Fruit fly (Drosophila melanogaster) whole organism, embryonic: ENCODE results near the gene CG18132.
A peak's percentile ranks its signal among the peaks of the same experiment; 100 is the strongest.

Experiments used
- CG17802 ChIP-seq: fragments of 200-800 bp; sonication (Bioruptor generic); optimal IDR thresholded peaks from 2 replicates; lab custom pipeline; 2018; ENCODE audit warnings: missing biosample characterization, mild to moderate bottlenecking, missing genetic modification characterization, moderate library complexity
- Scr ChIP-seq: fragments of 200-800 bp; sonication (Bioruptor generic); IDR thresholded peaks from 2 replicates; pipeline ENCODE4 v1.3.6; 2022; ENCODE audit warnings: missing biosample characterization, missing genetic modification characterization; ENCODE audit not compliant: partially characterized antibody
- dati ChIP-seq: fragments of 200-800 bp; sonication (Bioruptor generic); IDR thresholded peaks from 2 replicates; pipeline ENCODE4 v1.3.6; 2022; ENCODE audit warnings: missing biosample characterization, missing genetic modification characterization
- lab ChIP-seq: fragments of 200-800 bp; sonication (Bioruptor generic); optimal IDR thresholded peaks from 3 replicates; lab custom pipeline; 2017; ENCODE audit warnings: missing biosample characterization, missing genetic modification characterization, mild to moderate bottlenecking, moderate library complexity, missing genetic modification reagents
- nerfin-2 ChIP-seq: fragments of 200-800 bp; sonication (Bioruptor generic); IDR thresholded peaks from 2 replicates; pipeline ENCODE4 v1.3.6; 2022; ENCODE audit warnings: missing biosample characterization, missing genetic modification characterization; ENCODE audit not compliant: partially characterized antibody
- psq ChIP-seq: fragments of 200-800 bp; sonication (Bioruptor generic); optimal IDR thresholded peaks from 2 replicates; lab custom pipeline; 2017; ENCODE audit warnings: missing biosample characterization, missing genetic modification characterization
- schlank ChIP-seq: fragments of 200-800 bp; sonication (Bioruptor generic); optimal IDR thresholded peaks from 2 replicates; lab custom pipeline; 2018; ENCODE audit warnings: missing biosample characterization, mild to moderate bottlenecking, missing genetic modification characterization
- tio ChIP-seq: fragments of 200-800 bp; sonication (Bioruptor generic); optimal IDR thresholded peaks from 2 replicates; lab custom pipeline; 2017; ENCODE audit warnings: missing biosample characterization, missing genetic modification characterization, inconsistent platforms
- wek ChIP-seq: fragments of 200-800 bp; sonication (Bioruptor generic); optimal IDR thresholded peaks from 3 replicates; lab custom pipeline; 2018; ENCODE audit warnings: missing biosample characterization, mild to moderate bottlenecking, missing genetic modification characterization, moderate library complexity

- TF ChIP-seq nerfin-2 (GFP tag; lab: Robert Waterston, UW) (no peak), CG17802 (no peak), psq (GFP tag; lab: Kevin White, UChicago) (no peak), dati (GFP tag; lab: Robert Waterston, UW) (no peak), wek (no peak), Scr (GFP tag; lab: Robert Waterston, UW) (no peak), schlank (tag; lab: Kevin White, UChicago) (no peak), tio (no peak), lab (GFP tag; lab: Kevin White, UChicago) (peak; percentile 26)
These were observed 31.2 kb downstream of the CG18132 start for dm6 chr2L:1485975-1486665.
